Fruit fly (Drosophila melanogaster): Measurements from ENCODE around the gene Ppi1.

DNA sequence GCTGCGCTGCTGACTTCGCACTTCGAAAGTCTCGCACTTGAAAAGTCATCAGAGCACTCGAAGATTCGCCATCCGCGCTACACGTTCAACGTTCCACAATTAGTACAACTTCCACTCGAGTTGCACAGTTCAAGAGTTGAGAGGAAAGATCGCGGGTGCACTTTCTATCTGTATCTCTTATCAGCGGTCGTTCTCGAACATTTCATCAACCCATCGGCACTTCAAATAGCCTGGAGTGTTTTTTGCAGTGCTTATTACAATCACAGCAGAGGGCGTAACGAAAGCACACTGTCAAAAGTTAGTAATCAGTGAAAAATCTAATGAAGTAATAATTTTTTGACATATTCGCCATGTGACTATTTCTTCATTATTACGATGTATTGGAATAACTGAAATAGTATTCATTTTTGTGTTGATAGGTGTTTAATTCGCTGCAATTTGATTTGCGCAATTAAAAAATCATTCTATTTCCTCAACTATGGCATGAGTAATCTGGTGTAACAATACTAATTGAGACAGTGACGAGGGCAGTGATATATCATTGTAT lies 27.5 kb downstream of the Ppi1 start:
- TF ChIP-seq psq (GFP tag; optimal IDR thresholded peaks at IDR 0.05) = no peak
- no peak for TF ChIP-seq GATAd (GFP tag; optimal IDR thresholded peaks at IDR 0.05)
- no peak for TF ChIP-seq dmrt93B (GFP tag; optimal IDR thresholded peaks at IDR 0.05)
- no peak for TF ChIP-seq Sp1 (GFP tag; optimal IDR thresholded peaks at IDR 0.05)
- TF ChIP-seq fru (GFP tag; optimal IDR thresholded peaks at IDR 0.05) = no peak
- no peak for TF ChIP-seq CrebA (GFP tag; optimal IDR thresholded peaks at IDR 0.05; ENCODE audit: borderline replicate concordance)
- no peak for TF ChIP-seq Vsx2 (GFP tag; optimal IDR thresholded peaks at IDR 0.05; ENCODE audit: partially characterized antibody)
- TF ChIP-seq h (GFP tag; optimal IDR thresholded peaks at IDR 0.05) = no peak
- no peak for TF ChIP-seq Hr78 (GFP tag; optimal IDR thresholded peaks at IDR 0.05)
- TF ChIP-seq Rel (GFP tag; optimal IDR thresholded peaks at IDR 0.05) = no peak
- TF ChIP-seq Rel (tag; optimal IDR thresholded peaks at IDR 0.05) = no peak
- TF ChIP-seq pan (optimal IDR thresholded peaks at IDR 0.05) = no peak
- TF ChIP-seq Dif (GFP tag; optimal IDR thresholded peaks at IDR 0.05; ENCODE audit: partially characterized antibody) = no peak
- TF ChIP-seq OdsH (GFP tag; optimal IDR thresholded peaks at IDR 0.05) = no peak

Measured in whole organism, wandering third instar larva.